Worm (Caenorhabditis elegans) whole organism, L4 larva: ENCODE data around the gene F56D6.21.

Experiments
- ZK546.5 ChIP-seq, 2 experiments: sonication (generic microtip); optimal IDR thresholded peaks; 2 replicates each; lab custom pipeline; 2017; ENCODE audit warnings: missing biosample characterization in 2 of 2, missing genetic modification characterization in 2 of 2
- egl-27 ChIP-seq: sonication (generic microtip); optimal IDR thresholded peaks from 3 replicates; lab custom pipeline; 2017; ENCODE audit warnings: missing biosample characterization, missing genetic modification reagents, missing genetic modification characterization
- hlh-30 ChIP-seq: sonication (generic microtip); optimal IDR thresholded peaks from 2 replicates; lab custom pipeline; 2017; ENCODE audit warnings: antibody characterized with exemption, mild to moderate bottlenecking, missing genetic modification characterization, missing compliant biosample characterization; ENCODE audit not compliant: insufficient read depth
- mes-2 ChIP-seq: sonication (generic microtip); optimal IDR thresholded peaks from 2 replicates; lab custom pipeline; 2016; ENCODE audit warnings: missing genotype, mild to moderate bottlenecking, missing genetic modification characterization, missing compliant biosample characterization; ENCODE audit not compliant: poor library complexity, severe bottlenecking
- pha-4 ChIP-seq, 2 experiments: fragments of 150-350 bp in 1 of 2; fragments of 200-800 bp in 1 of 2; sonication (Bioruptor generic) in 1 of 2; IDR thresholded peaks in 1 of 2; optimal IDR thresholded peaks in 1 of 2; 2 replicates each; pipeline versions ENCODE4 v1.3.6 to Lab custom; 2014 to 2022; ENCODE audit warnings: missing genetic modification characterization in 2 of 2, missing genetic modification reagents in 2 of 2, missing biosample characterization in 1 of 2, missing compliant biosample characterization in 1 of 2
- ztf-7 ChIP-seq: fragments of 150-350 bp; optimal IDR thresholded peaks from 2 replicates; lab custom pipeline; 2014; ENCODE audit warnings: missing biosample characterization, missing genetic modification characterization

ce11 chrIV:3856190-3856589 is 48.5 kb upstream of the F56D6.21 start:
- TF ChIP-seq ztf-7 (no peak), mes-2 (no peak), ZK546.5 (tag; optimal IDR thresholded peaks at IDR 0.05; lab: Kevin White, UChicago) (no peak), pha-4 (GFP tag; IDR thresholded peaks at IDR 0.05; lab: Robert Waterston, UW) (no peak), pha-4 (tag; optimal IDR thresholded peaks at IDR 0.05; lab: Kevin White, UChicago) (no peak), egl-27 (tag; lab: Kevin White, UChicago) (no peak), hlh-30 (tag; lab: Kevin White, UChicago) (no peak)
